Fruit fly (Drosophila melanogaster): ENCODE measurements around the gene Polr2C.
A peak's percentile ranks its signal among the peaks of the same experiment; 100 is the strongest.

Polr2C gene

dm6 chr2L:13790715-13791114 is 42.4 kb upstream of the Polr2C start, which contains the start of gene CG16863 (continued):
- TF ChIP-seq Med (GFP tag) (no peak), TFAM (GFP tag; optimal IDR thresholded peaks at IDR 0.05) (no peak), ERR (GFP tag; optimal IDR thresholded peaks at IDR 0.05) (no peak), CG9797 (GFP tag; optimal IDR thresholded peaks at IDR 0.05) (peak; percentile 51), stwl (tag; optimal IDR thresholded peaks at IDR 0.05) (peak; percentile 47), CG10565 (GFP tag; optimal IDR thresholded peaks at IDR 0.05) (no peak), E2f2 (GFP tag; IDR thresholded peaks at IDR 0.05) (peak; percentile 82), CG15073 (GFP tag; optimal IDR thresholded peaks at IDR 0.05) (no peak), gro (GFP tag; optimal IDR thresholded peaks at IDR 0.05) (no peak), CG6791 (GFP tag; IDR thresholded peaks at IDR 0.05; ENCODE audit: partially characterized antibody) (no peak), CG15696 (tag; optimal IDR thresholded peaks at IDR 0.05) (no peak), MBD-R2 (GFP tag; IDR thresholded peaks at IDR 0.05) (0 out of 2 replicates have a peak, but pooled peaks have one; percentile 38), CG30403 (GFP tag; optimal IDR thresholded peaks at IDR 0.05) (no peak), Lim3 (GFP tag; IDR thresholded peaks at IDR 0.05) (no peak), MESR4 (GFP tag; optimal IDR thresholded peaks at IDR 0.05) (no peak), CG8765 (GFP tag; IDR thresholded peaks at IDR 0.05) (no peak), Atf3 (GFP tag; optimal IDR thresholded peaks at IDR 0.05) (no peak), Dip3 (GFP tag; optimal IDR thresholded peaks at IDR 0.05) (no peak), twi (tag; optimal IDR thresholded peaks at IDR 0.05) (no peak), eve (GFP tag; optimal IDR thresholded peaks at IDR 0.05) (no peak), CG12769 (tag; optimal IDR thresholded peaks at IDR 0.05) (no peak), Doc2 (GFP tag; IDR thresholded peaks at IDR 0.05) (no peak), Neu2 (GFP tag; optimal IDR thresholded peaks at IDR 0.05; ENCODE audit: borderline replicate concordance) (no peak), CG7786 (GFP tag; optimal IDR thresholded peaks at IDR 0.05) (no peak), Blimp-1 (GFP tag; optimal IDR thresholded peaks at IDR 0.05) (no peak), CG15479 (GFP tag; optimal IDR thresholded peaks at IDR 0.05) (no peak), Dp (GFP tag; optimal IDR thresholded peaks at IDR 0.05) (peak; percentile 73), nmo (GFP tag; optimal IDR thresholded peaks at IDR 0.05) (no peak), CG13287 (GFP tag; IDR thresholded peaks at IDR 0.05; ENCODE audit: partially characterized antibody) (no peak), Hr39 (optimal IDR thresholded peaks at IDR 0.05) (no peak), CG17328 (GFP tag; IDR thresholded peaks at IDR 0.05) (no peak), CG8290 (GFP tag; optimal IDR thresholded peaks at IDR 0.05) (no peak), CG8290 (tag; optimal IDR thresholded peaks at IDR 0.05) (no peak), jumu (GFP tag; optimal IDR thresholded peaks at IDR 0.05) (no peak), CG13775 (GFP tag; optimal IDR thresholded peaks at IDR 0.05) (no peak), zfh2 (GFP tag; optimal IDR thresholded peaks at IDR 0.05) (no peak), Asciz (GFP tag; optimal IDR thresholded peaks at IDR 0.05) (no peak), lbe (GFP tag; optimal IDR thresholded peaks at IDR 0.05) (no peak), CG4360 (GFP tag; IDR thresholded peaks at IDR 0.05) (no peak), dmrt99B (tag; optimal IDR thresholded peaks at IDR 0.05) (no peak), Oaz (GFP tag; IDR thresholded peaks at IDR 0.05) (no peak), hkb (optimal IDR thresholded peaks at IDR 0.05) (no peak), hkb (GFP tag; IDR thresholded peaks at IDR 0.05) (no peak), CG9609 (GFP tag; optimal IDR thresholded peaks at IDR 0.05) (no peak), CG3281 (GFP tag; optimal IDR thresholded peaks at IDR 0.05) (no peak), Dfd (GFP tag; optimal IDR thresholded peaks at IDR 0.05) (no peak), chn (GFP tag; optimal IDR thresholded peaks at IDR 0.05) (no peak), Myb (GFP tag; optimal IDR thresholded peaks at IDR 0.05) (peak; percentile 56), nerfin-2 (GFP tag; IDR thresholded peaks at IDR 0.05; ENCODE audit: partially characterized antibody) (no peak), caup (GFP tag; optimal IDR thresholded peaks at IDR 0.05; ENCODE audit: severe bottlenecking) (no peak), Rx (GFP tag; IDR thresholded peaks at IDR 0.05) (no peak), Opbp (GFP tag; IDR thresholded peaks at IDR 0.05; ENCODE audit: partially characterized antibody) (no peak), CG2889 (GFP tag; IDR thresholded peaks at IDR 0.05) (no peak)

All from whole organism, embryonic.